Worm (Caenorhabditis elegans) whole organism, midembryonic: Measurements from ENCODE around the gene dph-1.

ENCODE experiments used
- T22C8.4 ChIP-seq: fragments of 200-800 bp; sonication (Bioruptor generic); IDR thresholded peaks from 2 replicates; pipeline ENCODE4 v1.3.6; 2022; ENCODE audit warnings: missing genetic modification characterization, missing compliant biosample characterization
- flt-1 ChIP-seq: fragments of 200-800 bp; sonication (Bioruptor generic); IDR thresholded peaks from 2 replicates; pipeline ENCODE4 v1.3.6; 2022; ENCODE audit warnings: missing genetic modification characterization, missing compliant biosample characterization

DNA sequence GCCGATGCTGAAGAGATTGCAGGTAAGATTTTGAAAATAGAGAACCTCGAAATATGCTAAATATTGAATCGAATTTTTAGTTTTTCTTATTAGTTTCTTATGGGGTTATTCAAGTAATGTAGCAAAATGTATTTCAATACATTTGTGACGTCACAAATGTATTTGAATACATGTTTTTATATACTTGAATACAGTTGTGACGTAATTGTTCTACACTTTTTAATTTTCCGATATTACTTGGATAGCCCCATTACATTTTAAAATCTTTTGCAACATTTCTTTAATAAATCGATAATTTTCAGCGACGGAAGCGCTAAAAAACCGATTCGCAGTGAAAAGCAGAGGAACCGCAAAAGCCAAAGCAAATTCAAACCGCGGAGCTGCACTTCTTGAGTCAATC lies 31.6 kb downstream of the dph-1 start:
- TF ChIP-seq flt-1 (GFP tag; lab: Robert Waterston, UW) (no peak), T22C8.4 (GFP tag; lab: Robert Waterston, UW) (no peak)
